Fruit fly (Drosophila melanogaster) whole organism, embryonic: Measurements from ENCODE around the gene CG1847.

ENCODE experiments used
- CG10543 ChIP-seq: fragments of 200-800 bp; sonication (Bioruptor generic); optimal IDR thresholded peaks from 3 replicates; lab custom pipeline; 2017; ENCODE audit warnings: missing biosample characterization, mild to moderate bottlenecking, missing genetic modification characterization, moderate library complexity
- CG10959 ChIP-seq: fragments of 200-800 bp; sonication (Bioruptor generic); IDR thresholded peaks from 2 replicates; pipeline ENCODE4 v1.3.6; 2022; ENCODE audit warnings: missing biosample characterization, missing genetic modification characterization
- CG11398 ChIP-seq: fragments of 200-800 bp; sonication (Bioruptor generic); optimal IDR thresholded peaks from 2 replicates; lab custom pipeline; 2016; ENCODE audit warnings: missing biosample characterization, missing genetic modification characterization
- CG12071 ChIP-seq: fragments of 200-800 bp; sonication (Bioruptor generic); optimal IDR thresholded peaks from 3 replicates; lab custom pipeline; 2018; ENCODE audit warnings: missing biosample characterization, mild to moderate bottlenecking, missing genetic modification characterization
- CG12104 ChIP-seq: fragments of 200-800 bp; sonication (Bioruptor generic); optimal IDR thresholded peaks from 3 replicates; lab custom pipeline; 2016; ENCODE audit warnings: missing biosample characterization, missing genetic modification characterization
- CG13123 ChIP-seq: fragments of 200-800 bp; sonication (Bioruptor generic); optimal IDR thresholded peaks from 2 replicates; lab custom pipeline; 2016; ENCODE audit warnings: missing biosample characterization, missing genetic modification characterization
- CG13287 ChIP-seq: fragments of 200-800 bp; sonication (Bioruptor generic); IDR thresholded peaks from 2 replicates; pipeline ENCODE4 v1.3.6; 2022; ENCODE audit warnings: missing biosample characterization, missing genetic modification characterization; ENCODE audit not compliant: partially characterized antibody
- CG14860 ChIP-seq: fragments of 200-800 bp; sonication (Bioruptor generic); IDR thresholded peaks from 3 replicates; pipeline ENCODE4 v1.3.6; 2022; ENCODE audit warnings: missing biosample characterization, missing genetic modification characterization; ENCODE audit not compliant: partially characterized antibody
- CG1602 ChIP-seq: fragments of 200-800 bp; sonication (Bioruptor generic); optimal IDR thresholded peaks from 3 replicates; lab custom pipeline; 2016; ENCODE audit warnings: missing biosample characterization, missing genetic modification characterization
- CG16815 ChIP-seq: fragments of 200-800 bp; sonication (Bioruptor generic); optimal IDR thresholded peaks from 3 replicates; lab custom pipeline; 2017; ENCODE audit warnings: missing biosample characterization, mild to moderate bottlenecking, missing genetic modification characterization
- CG17829 ChIP-seq: fragments of 200-800 bp; optimal IDR thresholded peaks from 2 replicates; lab custom pipeline; 2019; ENCODE audit warnings: missing biosample characterization, mild to moderate bottlenecking, missing genetic modification characterization, moderate library complexity
- CG1792 ChIP-seq: fragments of 200-800 bp; sonication (Bioruptor generic); optimal IDR thresholded peaks from 2 replicates; lab custom pipeline; 2016; ENCODE audit warnings: missing biosample characterization, missing genetic modification characterization
- CG18619 ChIP-seq: fragments of 200-800 bp; sonication (Bioruptor generic); optimal IDR thresholded peaks from 3 replicates; lab custom pipeline; 2017; ENCODE audit warnings: missing biosample characterization, mild to moderate bottlenecking, missing genetic modification characterization
- CG2712 ChIP-seq: fragments of 200-800 bp; optimal IDR thresholded peaks from 3 replicates; lab custom pipeline; 2019; ENCODE audit warnings: missing biosample characterization, mild to moderate bottlenecking, missing genetic modification characterization, moderate library complexity
- CG30403 ChIP-seq: fragments of 200-800 bp; sonication (Bioruptor generic); optimal IDR thresholded peaks from 3 replicates; lab custom pipeline; 2016; ENCODE audit warnings: missing biosample characterization, missing genetic modification characterization
- CG3838 ChIP-seq: fragments of 200-800 bp; sonication (Bioruptor generic); optimal IDR thresholded peaks from 3 replicates; lab custom pipeline; 2016; ENCODE audit warnings: missing biosample characterization, missing genetic modification characterization
- CG4730 ChIP-seq: fragments of 200-800 bp; sonication (Bioruptor generic); IDR thresholded peaks from 2 replicates; pipeline ENCODE4 v1.3.6; 2022; ENCODE audit warnings: missing biosample characterization, missing genetic modification characterization
- CG6683 ChIP-seq: fragments of 200-800 bp; sonication (Bioruptor generic); optimal IDR thresholded peaks from 2 replicates; lab custom pipeline; 2017; ENCODE audit warnings: missing biosample characterization, mild to moderate bottlenecking, missing genetic modification characterization, missing genetic modification reagents
- CG6854 ChIP-seq: fragments of 200-800 bp; sonication (Bioruptor generic); optimal IDR thresholded peaks from 3 replicates; lab custom pipeline; 2017; ENCODE audit warnings: missing biosample characterization, mild to moderate bottlenecking, missing genetic modification characterization
- CrebB ChIP-seq: fragments of 200-800 bp; sonication (Bioruptor generic); optimal IDR thresholded peaks from 3 replicates; lab custom pipeline; 2018; ENCODE audit warnings: missing biosample characterization, mild to moderate bottlenecking, missing genetic modification characterization
- Dad ChIP-seq: fragments of 200-800 bp; sonication (Bioruptor generic); optimal IDR thresholded peaks from 3 replicates; lab custom pipeline; 2016; ENCODE audit warnings: missing biosample characterization, missing genetic modification characterization
- Deaf1 ChIP-seq: fragments of 200-800 bp; optimal IDR thresholded peaks from 3 replicates; lab custom pipeline; 2019; ENCODE audit warnings: missing biosample characterization, mild to moderate bottlenecking, missing genetic modification characterization, moderate library complexity
- H2.0 ChIP-seq: fragments of 200-800 bp; sonication (Bioruptor generic); IDR thresholded peaks from 2 replicates; pipeline ENCODE4 v1.3.6; 2022; ENCODE audit warnings: missing biosample characterization, missing genetic modification characterization
- HmgZ ChIP-seq: fragments of 200-800 bp; sonication (Bioruptor generic); optimal IDR thresholded peaks from 2 replicates; lab custom pipeline; 2018; ENCODE audit warnings: missing biosample characterization, mild to moderate bottlenecking, missing genetic modification characterization
- Hr3 ChIP-seq: fragments of 200-800 bp; sonication (Bioruptor generic); optimal IDR thresholded peaks from 3 replicates; lab custom pipeline; 2016; ENCODE audit warnings: missing biosample characterization, missing genetic modification characterization
- NK7.1 ChIP-seq: fragments of 200-800 bp; sonication (Bioruptor generic); optimal IDR thresholded peaks from 3 replicates; lab custom pipeline; 2016; ENCODE audit warnings: missing biosample characterization, missing genetic modification characterization
- Sox100B ChIP-seq: fragments of 200-800 bp; sonication (Bioruptor generic); optimal IDR thresholded peaks from 3 replicates; lab custom pipeline; 2018; ENCODE audit warnings: missing biosample characterization, mild to moderate bottlenecking, missing genetic modification characterization
- Trl ChIP-seq, 3 experiments: fragments of >200 bp in 2 of 3; fragments of 200-800 bp in 1 of 3; sonication (Bioruptor generic) in 1 of 3; optimal IDR thresholded peaks; 2 replicates in 1 of 3; 3 replicates in 2 of 3; lab custom pipeline; 2016 to 2017; ENCODE audit warnings: missing biosample characterization in 1 of 3, missing genetic modification characterization in 1 of 3
- Xbp1 ChIP-seq: fragments of 200-800 bp; sonication (Bioruptor generic); optimal IDR thresholded peaks from 3 replicates; lab custom pipeline; 2016; ENCODE audit warnings: missing biosample characterization, mild to moderate bottlenecking, missing genetic modification characterization
- Xrp1 ChIP-seq: fragments of 200-800 bp; sonication (Bioruptor generic); IDR thresholded peaks from 2 replicates; pipeline ENCODE4 v1.3.6; 2022; ENCODE audit warnings: missing biosample characterization, missing genetic modification characterization
- ab ChIP-seq: fragments of 200-800 bp; sonication (Bioruptor generic); optimal IDR thresholded peaks from 2 replicates; lab custom pipeline; 2016; ENCODE audit warnings: missing biosample characterization, missing genetic modification characterization
- ac ChIP-seq: fragments of 200-800 bp; sonication (Bioruptor generic); optimal IDR thresholded peaks from 3 replicates; lab custom pipeline; 2017; ENCODE audit warnings: missing biosample characterization, mild to moderate bottlenecking, missing genetic modification characterization
- aop ChIP-seq: fragments of 200-800 bp; sonication (Bioruptor generic); IDR thresholded peaks from 2 replicates; pipeline ENCODE4 v1.3.6; 2022; ENCODE audit warnings: missing biosample characterization, missing genetic modification characterization
- az2 ChIP-seq: fragments of 200-800 bp; sonication (Bioruptor generic); optimal IDR thresholded peaks from 3 replicates; lab custom pipeline; 2016; ENCODE audit warnings: missing biosample characterization, missing genetic modification characterization
- chm ChIP-seq: fragments of 200-800 bp; sonication (Bioruptor generic); IDR thresholded peaks from 2 replicates; pipeline ENCODE4 v1.3.6; 2022; ENCODE audit warnings: missing biosample characterization, missing genetic modification characterization
- dm ChIP-seq: fragments of 200-800 bp; sonication (Bioruptor generic); optimal IDR thresholded peaks from 3 replicates; lab custom pipeline; 2016; ENCODE audit warnings: missing biosample characterization, missing genetic modification characterization
- fu2 ChIP-seq: fragments of 200-800 bp; sonication (Bioruptor generic); optimal IDR thresholded peaks from 2 replicates; lab custom pipeline; 2016; ENCODE audit warnings: missing biosample characterization, missing genetic modification characterization
- gro ChIP-seq: fragments of 200-800 bp; sonication (Bioruptor generic); optimal IDR thresholded peaks from 2 replicates; lab custom pipeline; 2016; ENCODE audit warnings: missing biosample characterization, missing genetic modification characterization
- jumu ChIP-seq: fragments of 200-800 bp; sonication (Bioruptor generic); optimal IDR thresholded peaks from 3 replicates; lab custom pipeline; 2016; ENCODE audit warnings: missing biosample characterization, missing genetic modification characterization
- mam ChIP-seq: fragments of 200-800 bp; sonication (Bioruptor generic); optimal IDR thresholded peaks from 3 replicates; lab custom pipeline; 2016; ENCODE audit warnings: missing biosample characterization, missing genetic modification characterization
- mirr ChIP-seq: fragments of 200-800 bp; sonication (Bioruptor generic); optimal IDR thresholded peaks from 3 replicates; lab custom pipeline; 2018; ENCODE audit warnings: missing biosample characterization, mild to moderate bottlenecking, missing genetic modification characterization
- nom ChIP-seq: fragments of 200-800 bp; sonication (Bioruptor generic); optimal IDR thresholded peaks from 2 replicates; lab custom pipeline; 2017; ENCODE audit warnings: missing biosample characterization, missing genetic modification characterization, mild to moderate bottlenecking, moderate library complexity, missing genetic modification reagents
- onecut ChIP-seq: fragments of 200-800 bp; sonication (Bioruptor generic); IDR thresholded peaks from 2 replicates; pipeline ENCODE4 v1.3.6; 2022; ENCODE audit warnings: missing biosample characterization, missing genetic modification characterization
- org-1 ChIP-seq: fragments of 200-800 bp; sonication (Bioruptor generic); optimal IDR thresholded peaks from 2 replicates; lab custom pipeline; 2017; ENCODE audit warnings: missing biosample characterization, missing genetic modification characterization
- prd ChIP-seq, 3 experiments: fragments of >200 bp in 2 of 3; fragments of 200-800 bp in 1 of 3; sonication (Bioruptor generic) in 1 of 3; optimal IDR thresholded peaks in 2 of 3; IDR thresholded peaks in 1 of 3; 2 replicates in 2 of 3; 3 replicates in 1 of 3; pipeline versions ENCODE4 v1.3.6 to Lab custom; 2017 to 2022; ENCODE audit warnings: missing biosample characterization in 1 of 3, missing genetic modification characterization in 1 of 3
- pum ChIP-seq: fragments of 200-800 bp; sonication (Bioruptor generic); optimal IDR thresholded peaks from 2 replicates; lab custom pipeline; 2016; ENCODE audit warnings: missing biosample characterization, missing genetic modification characterization
- run ChIP-seq: fragments of 200-800 bp; sonication (Bioruptor generic); optimal IDR thresholded peaks from 3 replicates; lab custom pipeline; 2018; ENCODE audit warnings: missing biosample characterization, mild to moderate bottlenecking, missing genetic modification characterization
- slbo ChIP-seq: fragments of 200-800 bp; sonication (Bioruptor generic); IDR thresholded peaks from 2 replicates; pipeline ENCODE4 v1.3.6; 2022; ENCODE audit warnings: missing biosample characterization, missing genetic modification characterization
- sqz ChIP-seq: fragments of 200-800 bp; sonication (Bioruptor generic); optimal IDR thresholded peaks from 3 replicates; lab custom pipeline; 2018; ENCODE audit warnings: missing biosample characterization, mild to moderate bottlenecking, missing genetic modification characterization
- tup ChIP-seq: fragments of 200-800 bp; sonication (Bioruptor generic); optimal IDR thresholded peaks from 2 replicates; lab custom pipeline; 2016; ENCODE audit warnings: missing biosample characterization, mild to moderate bottlenecking, missing genetic modification characterization, moderate library complexity

Gene CG1847

DNA sequence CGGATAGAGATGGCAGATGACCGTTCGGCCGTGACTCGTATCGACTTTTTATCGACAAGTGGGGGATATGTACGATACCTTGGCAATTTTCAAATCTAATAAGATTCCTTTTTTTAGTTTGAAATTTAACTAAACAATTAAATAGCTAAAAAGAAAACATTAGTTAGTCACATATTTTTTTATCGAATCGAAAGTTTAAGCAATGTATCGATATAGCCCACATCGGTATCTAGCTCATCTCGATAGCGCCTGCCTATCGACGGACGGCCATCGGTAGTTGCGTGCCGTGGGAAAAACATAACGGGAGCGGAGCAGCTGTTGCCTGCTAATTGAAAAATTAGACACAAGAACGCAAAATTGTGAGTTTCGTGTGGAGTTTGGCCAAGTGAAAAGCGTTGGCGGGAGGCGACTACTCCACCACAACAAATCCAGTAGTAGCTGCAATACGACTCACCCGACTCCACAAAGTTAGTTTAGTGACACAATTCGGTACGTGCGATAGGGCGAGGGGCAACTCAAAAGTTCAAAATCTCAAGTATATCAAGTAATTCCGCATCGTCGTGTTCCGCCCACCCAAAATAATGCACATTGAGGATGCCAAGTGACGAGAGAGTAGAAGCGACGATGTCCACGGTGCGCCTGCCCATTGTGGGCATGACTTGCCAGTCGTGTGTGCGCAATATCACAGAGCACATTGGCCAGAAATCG lies 14.1 kb upstream of the CG1847 start, which contains the start of the genes CG10347 and ATP7 (continued):
- TF ChIP-seq CG10543 (peak; percentile 33), run (tag; lab: Kevin White, UChicago) (no peak), CG1792 (peak; percentile 11), gro (GFP tag; lab: Kevin White, UChicago) (peak; percentile 0), chm (GFP tag; lab: Robert Waterston, UW) (no peak), CG6683 (no peak), nom (GFP tag; lab: Kevin White, UChicago) (peak; percentile 47), mam (GFP tag; lab: Kevin White, UChicago) (peak; percentile 36), CG14860 (GFP tag; lab: Robert Waterston, UW) (peak; percentile 94), slbo (GFP tag; lab: Robert Waterston, UW) (no peak; the same call in 1 of the 2 replicates), CG12104 (GFP tag; lab: Kevin White, UChicago) (peak; percentile 7), dm (GFP tag; lab: Kevin White, UChicago) (no peak), Xbp1 (no peak), CrebB (tag; lab: Kevin White, UChicago) (no peak), NK7.1 (GFP tag; lab: Kevin White, UChicago) (no peak), ac (GFP tag; lab: Kevin White, UChicago) (no peak), CG18619 (no peak), CG6854 (GFP tag; lab: Kevin White, UChicago) (no peak), Xrp1 (GFP tag; lab: Robert Waterston, UW) (no peak), ab (no peak), pum (GFP tag; lab: Kevin White, UChicago) (no peak), Sox100B (GFP tag; lab: Kevin White, UChicago) (no peak), tup (GFP tag; lab: Kevin White, UChicago) (no peak), fu2 (GFP tag; lab: Kevin White, UChicago) (peak; percentile 12), jumu (GFP tag; lab: Kevin White, UChicago) (peak; percentile 44), CG13123 (GFP tag; lab: Kevin White, UChicago) (no peak), H2.0 (GFP tag; lab: Robert Waterston, UW) (no peak), CG11398 (GFP tag; lab: Kevin White, UChicago) (no peak), onecut (GFP tag; lab: Robert Waterston, UW) (no peak), az2 (GFP tag; lab: Kevin White, UChicago) (peak; percentile 13), CG1602 (peak; percentile 10), Deaf1 (tag; lab: Kevin White, UChicago) (peak; percentile 7), CG30403 (GFP tag; lab: Kevin White, UChicago) (peak; percentile 62), CG10959 (GFP tag; lab: Robert Waterston, UW) (no peak), org-1 (GFP tag; lab: Kevin White, UChicago) (no peak), sqz (GFP tag; lab: Kevin White, UChicago) (no peak), CG2712 (peak; percentile 44), CG3838 (GFP tag; lab: Kevin White, UChicago) (no peak), Dad (GFP tag; lab: Kevin White, UChicago) (no peak), CG12071 (no peak), CG13287 (peak; percentile 96), aop (GFP tag; lab: Robert Waterston, UW) (no peak), HmgZ (peak; percentile 60), CG4730 (GFP tag; lab: Robert Waterston, UW) (no peak), CG16815 (GFP tag; lab: Kevin White, UChicago) (no peak), Trl (optimal IDR thresholded peaks at IDR 0.05; lab: Kevin White, UChicago) (no peak), Trl (GFP tag; optimal IDR thresholded peaks at IDR 0.05; lab: Kevin White, UChicago) (peak; percentile 2), prd (optimal IDR thresholded peaks at IDR 0.05; lab: Kevin White, UChicago) (no peak), prd (GFP tag; IDR thresholded peaks at IDR 0.05; lab: Robert Waterston, UW) (peak; percentile 22; the same call in 2 of the 3 replicates), Hr3 (GFP tag; lab: Kevin White, UChicago) (peak; percentile 17), CG17829 (peak; percentile 41), mirr (GFP tag; lab: Kevin White, UChicago) (no peak)
